Worm (Caenorhabditis elegans): ENCODE data around the gene C15H9.11.

ce11 chrX:6088718-6089117 is 14.5 kb downstream of the C15H9.11 start:
- no peak for TF ChIP-seq rnt-1 (tag; optimal IDR thresholded peaks at IDR 0.05)
- TF ChIP-seq mec-3 (tag; optimal IDR thresholded peaks at IDR 0.05; ENCODE audit: borderline replicate concordance): no peak
- TF ChIP-seq pha-4 (tag; optimal IDR thresholded peaks at IDR 0.05): no peak
- no peak for TF ChIP-seq sox-4 (tag; optimal IDR thresholded peaks at IDR 0.05)
- no peak for TF ChIP-seq C38D4.7 (GFP tag; optimal IDR thresholded peaks at IDR 0.05)
- no peak for TF ChIP-seq fkh-6 (tag; optimal IDR thresholded peaks at IDR 0.05)
- no peak for TF ChIP-seq F13H6.1 (tag; optimal IDR thresholded peaks at IDR 0.05)
- TF ChIP-seq ceh-22 (tag; optimal IDR thresholded peaks at IDR 0.05): no peak
- no peak for TF ChIP-seq nfya-1 (tag; optimal IDR thresholded peaks at IDR 0.05)
- no peak for TF ChIP-seq ceh-19 (GFP tag; optimal IDR thresholded peaks at IDR 0.05)
- no peak for TF ChIP-seq zip-5 (tag; optimal IDR thresholded peaks at IDR 0.05)
- no peak for TF ChIP-seq unc-3 (GFP tag; conservative IDR thresholded peaks at IDR 0.05)
- no peak for TF ChIP-seq unc-3 (tag; optimal IDR thresholded peaks at IDR 0.05)
- no peak for TF ChIP-seq pha-2 (tag; optimal IDR thresholded peaks at IDR 0.05)
